Worm (Caenorhabditis elegans) whole organism, L4 larva: Measurements from ENCODE around the gene D1014.7.

Experiments used
- Y48G9A.11 ChIP-seq: fragments of 200-800 bp; sonication (Bioruptor generic); IDR thresholded peaks from 2 replicates; pipeline ENCODE4 v1.3.6; 2022; ENCODE audit warnings: missing genetic modification reagents, missing genetic modification characterization, missing compliant biosample characterization
- aha-1 ChIP-seq: fragments of 150-350 bp; peaks from one replicate; lab custom pipeline; 2014; ENCODE audit warnings: missing biosample characterization, missing genetic modification characterization
- ceh-32 ChIP-seq: sonication (generic microtip); optimal IDR thresholded peaks from 2 replicates; lab custom pipeline; 2016; ENCODE audit warnings: mild to moderate bottlenecking, missing genetic modification characterization, missing compliant biosample characterization; ENCODE audit not compliant: poor library complexity
- hmg-1.1 ChIP-seq: fragments of 200-800 bp; sonication (Bioruptor generic); IDR thresholded peaks from 2 replicates; pipeline ENCODE4 v1.3.6; 2022; ENCODE audit warnings: missing genetic modification reagents, missing genetic modification characterization, missing compliant biosample characterization
- nhr-11 ChIP-seq: fragments of 150-350 bp; optimal IDR thresholded peaks from 2 replicates; lab custom pipeline; 2014; ENCODE audit warnings: missing biosample characterization, missing genetic modification characterization
- nhr-28 ChIP-seq: fragments of 150-350 bp; optimal IDR thresholded peaks from 2 replicates; lab custom pipeline; 2014; ENCODE audit warnings: missing biosample characterization, missing genetic modification characterization
- set-16 ChIP-seq: fragments of 200-800 bp; sonication (Bioruptor generic); IDR thresholded peaks from 2 replicates; pipeline ENCODE4 v1.3.6; 2022; ENCODE audit warnings: missing genetic modification reagents, missing genetic modification characterization, missing compliant biosample characterization

The D1014.7 gene

DNA sequence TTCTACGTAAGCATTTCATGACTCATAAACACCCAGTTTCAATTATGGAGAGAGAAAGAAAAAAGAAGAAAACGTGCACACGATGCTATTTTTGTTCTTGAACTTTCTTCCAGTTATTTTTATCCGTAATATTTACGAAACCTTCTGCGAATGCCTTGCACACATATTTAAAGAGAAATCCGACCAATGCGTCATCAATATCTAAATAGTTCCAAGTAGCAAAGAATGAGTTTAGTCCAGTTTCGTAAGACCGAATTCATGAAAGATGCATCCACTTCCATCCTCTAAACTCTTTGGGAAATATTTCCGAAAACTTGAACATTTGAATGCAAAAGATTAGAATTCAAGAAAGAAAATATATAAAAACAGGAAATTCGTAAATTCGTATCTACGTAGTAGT lies 51.1 kb downstream of the D1014.7 start:
- TF ChIP-seq hmg-1.1 (GFP tag; lab: Robert Waterston, UW): no peak
- TF ChIP-seq set-16 (GFP tag; lab: Robert Waterston, UW): no peak
- no peak for TF ChIP-seq nhr-28 (tag; lab: Kevin White, UChicago)
- TF ChIP-seq aha-1: peak; percentile 99
- TF ChIP-seq nhr-11 (tag; lab: Kevin White, UChicago): no peak
- no peak for TF ChIP-seq Y48G9A.11 (GFP tag; lab: Robert Waterston, UW)
- no peak for TF ChIP-seq ceh-32 (tag; lab: Kevin White, UChicago)
